Worm (Caenorhabditis elegans): ENCODE results near the gene Y82E9BL.18.

DNA sequence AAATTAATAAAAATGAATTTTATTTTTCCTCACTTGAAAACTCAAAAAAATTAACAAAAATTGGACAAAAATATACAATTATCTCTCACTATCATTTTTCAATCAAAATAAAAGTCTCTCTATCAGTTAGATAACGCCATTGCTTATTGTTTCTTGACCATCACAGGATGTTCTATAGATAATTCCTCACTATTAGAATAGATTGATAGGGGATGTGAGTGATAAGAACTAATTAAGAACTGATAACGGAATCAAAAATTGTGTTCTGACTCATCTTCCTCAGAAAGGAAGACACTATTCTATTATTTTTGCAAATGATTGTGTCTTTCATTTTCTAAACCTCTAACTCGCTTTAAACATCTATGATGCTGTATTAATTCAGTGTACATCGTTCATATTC lies 37.5 kb upstream of the Y82E9BL.18 start:
- TF ChIP-seq nhr-11 (tag; optimal IDR thresholded peaks at IDR 0.05) (no peak), jun-1 (tag; optimal IDR thresholded peaks at IDR 0.05) (peak; percentile 31), nhr-77 (tag; optimal IDR thresholded peaks at IDR 0.05) (no peak), egl-27 (tag; optimal IDR thresholded peaks at IDR 0.05) (no peak), elt-2 (tag; optimal IDR thresholded peaks at IDR 0.05) (peak; percentile 75)
